Worm (Caenorhabditis elegans): ENCODE measurements around the gene top-3.

Gene top-3

ce11 chrIII:11935032-11935947, 24.7 kb downstream of the top-3 start (continued):
- TF ChIP-seq zag-1 (tag; optimal IDR thresholded peaks at IDR 0.05) (no peak), sma-9 (GFP tag; optimal IDR thresholded peaks at IDR 0.05) (peak; percentile 31), sma-9 (tag; optimal IDR thresholded peaks at IDR 0.05) (no peak), lin-11 (tag; optimal IDR thresholded peaks at IDR 0.05) (no peak), alr-1 (tag; optimal IDR thresholded peaks at IDR 0.05) (no peak), ceh-82 (tag; optimal IDR thresholded peaks at IDR 0.05) (no peak), F13H6.1 (tag; optimal IDR thresholded peaks at IDR 0.05) (peak; percentile 7), lin-39 (tag; optimal IDR thresholded peaks at IDR 0.05) (no peak), elt-1 (tag; optimal IDR thresholded peaks at IDR 0.05) (no peak)

ce11 chrIII:11933539-11933938, 26.4 kb downstream of the top-3 start, which contains the start of gene dolk-1:
Gene dolk-1 (minus strand): TSS chrIII:11933639.
- TF ChIP-seq sma-9 (GFP tag; optimal IDR thresholded peaks at IDR 0.05) (no peak), sma-9 (tag; optimal IDR thresholded peaks at IDR 0.05) (no peak), R02D3.7 (tag; optimal IDR thresholded peaks at IDR 0.05) (no peak), lin-11 (tag; optimal IDR thresholded peaks at IDR 0.05) (no peak), nhr-23 (tag; optimal IDR thresholded peaks at IDR 0.05) (no peak), unc-39 (tag; optimal IDR thresholded peaks at IDR 0.05) (no peak), lsy-2 (tag; optimal IDR thresholded peaks at IDR 0.05) (no peak), egl-27 (tag; optimal IDR thresholded peaks at IDR 0.05) (no peak), ZK546.5 (tag; optimal IDR thresholded peaks at IDR 0.05) (no peak), unc-62 (GFP tag; optimal IDR thresholded peaks at IDR 0.05) (no peak), unc-55 (GFP tag; optimal IDR thresholded peaks at IDR 0.05) (no peak)

- TF ChIP-seq unc-55 (GFP tag; optimal IDR thresholded peaks at IDR 0.05): no peak
- TF ChIP-seq Y55F3AM.14 (GFP tag; optimal IDR thresholded peaks at IDR 0.05): no peak
- TF ChIP-seq crh-2 (tag; optimal IDR thresholded peaks at IDR 0.05): no peak
- no peak for TF ChIP-seq nhr-11 (tag; optimal IDR thresholded peaks at IDR 0.05)
- TF ChIP-seq unc-62 (GFP tag; optimal IDR thresholded peaks at IDR 0.05): no peak
- TF ChIP-seq zag-1 (tag; optimal IDR thresholded peaks at IDR 0.05): no peak
- TF ChIP-seq alr-1 (tag; optimal IDR thresholded peaks at IDR 0.05): no peak
- no peak for TF ChIP-seq nhr-77 (tag; optimal IDR thresholded peaks at IDR 0.05)
- TF ChIP-seq nhr-10 (tag; optimal IDR thresholded peaks at IDR 0.05): no peak
- TF ChIP-seq sem-4 (tag; optimal IDR thresholded peaks at IDR 0.05): no peak
- no peak for TF ChIP-seq gmeb-1 (tag; optimal IDR thresholded peaks at IDR 0.05)
- TF ChIP-seq lsy-2 (tag; optimal IDR thresholded peaks at IDR 0.05): no peak
- no peak for TF ChIP-seq nhr-21 (tag; optimal IDR thresholded peaks at IDR 0.05)
- TF ChIP-seq ztf-1 (GFP tag; conservative IDR thresholded peaks at IDR 0.05): no peak
- no peak for TF ChIP-seq sma-3 (GFP tag; optimal IDR thresholded peaks at IDR 0.05)
These were observed 28.0 kb downstream of the top-3 start for ce11 chrIII:11931960-11932359.

- TF ChIP-seq nhr-12 (tag; optimal IDR thresholded peaks at IDR 0.05) (no peak), Y55F3AM.14 (GFP tag; optimal IDR thresholded peaks at IDR 0.05) (no peak), dmd-4 (tag; optimal IDR thresholded peaks at IDR 0.05) (no peak), F13H6.1 (tag; optimal IDR thresholded peaks at IDR 0.05) (no peak), nhr-77 (tag; optimal IDR thresholded peaks at IDR 0.05) (no peak), nhr-6 (tag; optimal IDR thresholded peaks at IDR 0.05) (no peak), lsy-2 (tag; optimal IDR thresholded peaks at IDR 0.05) (no peak), zag-1 (tag; optimal IDR thresholded peaks at IDR 0.05) (no peak), nhr-129 (tag; optimal IDR thresholded peaks at IDR 0.05) (no peak), egl-27 (tag; optimal IDR thresholded peaks at IDR 0.05) (no peak), nhr-25 (tag; optimal IDR thresholded peaks at IDR 0.05) (no peak), nhr-23 (tag; optimal IDR thresholded peaks at IDR 0.05) (no peak), sma-9 (GFP tag; optimal IDR thresholded peaks at IDR 0.05) (no peak), sma-9 (tag; optimal IDR thresholded peaks at IDR 0.05) (no peak)
These were observed 29.1 kb downstream of the top-3 start for ce11 chrIII:11930899-11931298.

ce11 chrIII:11923586-11923985, 36.4 kb downstream of the top-3 start, which contains the start of gene nft-1:
Gene nft-1 (plus strand): TSS chrIII:11923886.
- TF ChIP-seq blmp-1 (tag; optimal IDR thresholded peaks at IDR 0.05; ENCODE audit: insufficient read depth) (no peak), nhr-12 (tag; optimal IDR thresholded peaks at IDR 0.05) (no peak), zag-1 (tag; optimal IDR thresholded peaks at IDR 0.05) (no peak), crh-2 (tag; optimal IDR thresholded peaks at IDR 0.05) (no peak), unc-55 (GFP tag; optimal IDR thresholded peaks at IDR 0.05) (no peak), ceh-82 (tag; optimal IDR thresholded peaks at IDR 0.05) (no peak), sma-3 (GFP tag; optimal IDR thresholded peaks at IDR 0.05) (no peak), F13H6.1 (tag; optimal IDR thresholded peaks at IDR 0.05) (no peak)

Measured in whole organism, L2 larva.